Fruit fly (Drosophila melanogaster): ENCODE measurements around the gene rdo.

rdo gene

dm6 chr2L:18009672-18010071 is 2.5 kb upstream of the rdo start:
- no peak for TF ChIP-seq CG8478 (optimal IDR thresholded peaks at IDR 0.05)
- no peak for TF ChIP-seq CTCF (optimal IDR thresholded peaks at IDR 0.05)

- TF ChIP-seq CTCF (optimal IDR thresholded peaks at IDR 0.05) (no peak), CG8478 (optimal IDR thresholded peaks at IDR 0.05) (no peak)
Measured at dm6 chr2L:18011375-18011774, 805 bp upstream of the rdo start, which contains the start of gene elfless. Gene elfless, minus strand, starts transcription at chr2L:18011475.

dm6 chr2L:18032741-18033140 is 20.6 kb downstream of the rdo start:
- TF ChIP-seq CTCF (optimal IDR thresholded peaks at IDR 0.05) (peak; percentile 79 to 80), CG8478 (optimal IDR thresholded peaks at IDR 0.05) (no peak)

- TF ChIP-seq CG8478 (optimal IDR thresholded peaks at IDR 0.05) (no peak), CTCF (optimal IDR thresholded peaks at IDR 0.05) (peak; percentile 12 to 53)
Measured at dm6 chr2L:18067266-18067665, 55.1 kb downstream of the rdo start.

- TF ChIP-seq CG8478 (optimal IDR thresholded peaks at IDR 0.05) (no peak), CTCF (optimal IDR thresholded peaks at IDR 0.05) (no peak)
Measured at dm6 chr2L:18077969-18078368, 65.8 kb downstream of the rdo start, which contains the start of gene Arr1. Gene Arr1, plus strand, starts transcription at chr2L:18078269.

- TF ChIP-seq CTCF (optimal IDR thresholded peaks at IDR 0.05) (no peak), CG8478 (optimal IDR thresholded peaks at IDR 0.05) (no peak)
Measured at dm6 chr2L:18081328-18081727, 69.1 kb downstream of the rdo start, which contains the start of gene ninaD. Gene ninaD, plus strand, starts transcription at chr2L:18081628.

- no peak for TF ChIP-seq CTCF (optimal IDR thresholded peaks at IDR 0.05)
- no peak for TF ChIP-seq CG8478 (optimal IDR thresholded peaks at IDR 0.05)
Measured at dm6 chr2L:18083956-18084355, 71.8 kb downstream of the rdo start, which contains the start of gene CG31741. Gene CG31741, plus strand, starts transcription at chr2L:18084256.

dm6 chr2L:18091705-18092104 is 79.5 kb downstream of the rdo start:
- TF ChIP-seq CTCF (optimal IDR thresholded peaks at IDR 0.05) = no peak
- TF ChIP-seq CG8478 (optimal IDR thresholded peaks at IDR 0.05) = no peak

dm6 chr2L:18092156-18092555 is 80.0 kb downstream of the rdo start, which contains the start of gene CG15153:
Gene CG15153, minus strand, starts transcription at chr2L:18092256.
- TF ChIP-seq CTCF (optimal IDR thresholded peaks at IDR 0.05) (no peak), CG8478 (optimal IDR thresholded peaks at IDR 0.05) (no peak)

dm6 chr2L:18096268-18096667 is 84.1 kb downstream of the rdo start, which contains the start of gene Slc25A46b:
Gene Slc25A46b, plus strand, starts transcription at chr2L:18096568.
- TF ChIP-seq CG8478 (optimal IDR thresholded peaks at IDR 0.05) = no peak
- no peak for TF ChIP-seq CTCF (optimal IDR thresholded peaks at IDR 0.05)

dm6 chr2L:18112435-18112834 is 100.3 kb downstream of the rdo start:
- TF ChIP-seq CG8478 (optimal IDR thresholded peaks at IDR 0.05) (no peak), CTCF (optimal IDR thresholded peaks at IDR 0.05) (no peak)

- TF ChIP-seq CTCF (optimal IDR thresholded peaks at IDR 0.05) (no peak), CG8478 (optimal IDR thresholded peaks at IDR 0.05) (no peak)
Measured at dm6 chr2L:18113079-18113478, 100.9 kb downstream of the rdo start, which contains the start of gene CG44476. Gene CG44476, minus strand, starts transcription at chr2L:18113179.

- TF ChIP-seq CG8478 (optimal IDR thresholded peaks at IDR 0.05) (no peak), CTCF (optimal IDR thresholded peaks at IDR 0.05) (no peak)
Measured at dm6 chr2L:18114176-18114703, 102.1 kb downstream of the rdo start, which contains the start of gene CG15152. Gene CG15152, plus strand, starts transcription at chr2L:18114547.

- TF ChIP-seq CTCF (optimal IDR thresholded peaks at IDR 0.05) = no peak
- no peak for TF ChIP-seq CG8478 (optimal IDR thresholded peaks at IDR 0.05)
Measured at dm6 chr2L:18115104-18115503, 102.9 kb downstream of the rdo start.

dm6 chr2L:18119643-18120042 is 107.5 kb downstream of the rdo start, which contains the start of gene CG5758:
Gene CG5758, plus strand, starts transcription at chr2L:18119995.
- TF ChIP-seq CTCF (optimal IDR thresholded peaks at IDR 0.05) (no peak), CG8478 (optimal IDR thresholded peaks at IDR 0.05) (no peak)
